Fruit fly (Drosophila melanogaster) whole organism, wandering third instar larva: Measurements from ENCODE around the gene CG31075.
A peak's percentile ranks its signal among the peaks of the same experiment; 100 is the strongest.

Experiments used
- Abd-B ChIP-seq: fragments of >200 bp; optimal IDR thresholded peaks from 2 replicates; lab custom pipeline; 2017; ENCODE audit warnings: missing biosample characterization, missing genetic modification characterization
- CrebA ChIP-seq: fragments of 200-800 bp; sonication (Bioruptor generic); optimal IDR thresholded peaks from 2 replicates; lab custom pipeline; 2016; ENCODE audit warnings: missing biosample characterization, mild to moderate bottlenecking, missing genetic modification characterization, borderline replicate concordance
- Myc ChIP-seq: fragments of >200 bp; optimal IDR thresholded peaks from 2 replicates; lab custom pipeline; 2017
- OdsH ChIP-seq: fragments of 200-800 bp; sonication (Bioruptor generic); optimal IDR thresholded peaks from 2 replicates; lab custom pipeline; 2016; ENCODE audit warnings: missing biosample characterization, mild to moderate bottlenecking, missing genetic modification characterization
- Rel ChIP-seq, 2 experiments: fragments of 200-800 bp; sonication (Bioruptor generic) in 1 of 2; optimal IDR thresholded peaks; 2 replicates in 1 of 2; 3 replicates in 1 of 2; lab custom pipeline; 2016 to 2019; ENCODE audit warnings: mild to moderate bottlenecking in 2 of 2, missing biosample characterization in 2 of 2, missing genetic modification characterization in 2 of 2, moderate library complexity in 1 of 2
- Vsx2 ChIP-seq: fragments of 200-300, 225-300 bp; sonication (Bioruptor generic); optimal IDR thresholded peaks from 2 replicates; lab custom pipeline; 2018; ENCODE audit warnings: missing biosample characterization, missing genetic modification characterization; ENCODE audit not compliant: partially characterized antibody
- dsf ChIP-seq: sonication (Bioruptor generic); optimal IDR thresholded peaks from 2 replicates; lab custom pipeline; 2016; ENCODE audit warnings: missing biosample characterization, missing genetic modification characterization, borderline replicate concordance
- ey ChIP-seq: fragments of 200-800 bp; sonication (Bioruptor generic); optimal IDR thresholded peaks from 2 replicates; lab custom pipeline; 2016; ENCODE audit warnings: missing biosample characterization, missing genetic modification characterization
- usp ChIP-seq: fragments of >200 bp; optimal IDR thresholded peaks from 2 replicates; lab custom pipeline; 2017; ENCODE audit warnings: missing biosample characterization, missing genetic modification characterization

- no peak for TF ChIP-seq Rel (GFP tag; optimal IDR thresholded peaks at IDR 0.05; lab: Kevin White, UChicago)
- TF ChIP-seq Rel (tag; optimal IDR thresholded peaks at IDR 0.05; lab: Kevin White, UChicago): peak; percentile 83
- no peak for TF ChIP-seq OdsH (GFP tag; lab: Kevin White, UChicago)
- TF ChIP-seq CrebA (GFP tag; lab: Kevin White, UChicago): no peak
- no peak for TF ChIP-seq ey
- no peak for TF ChIP-seq Myc (lab: Kevin White, UChicago)
- no peak for TF ChIP-seq Vsx2
- no peak for TF ChIP-seq usp (GFP tag; lab: Kevin White, UChicago)
- TF ChIP-seq dsf (GFP tag; lab: Kevin White, UChicago): no peak
- TF ChIP-seq Abd-B (GFP tag; lab: Kevin White, UChicago): no peak
Measured at dm6 chr3R:26968823-26969638, 19.3 kb downstream of the CG31075 start.
